Fruit fly (Drosophila melanogaster): Measurements from ENCODE around the gene CG31909.
A peak's percentile ranks its signal among the peaks of the same experiment; 100 is the strongest.

DNA sequence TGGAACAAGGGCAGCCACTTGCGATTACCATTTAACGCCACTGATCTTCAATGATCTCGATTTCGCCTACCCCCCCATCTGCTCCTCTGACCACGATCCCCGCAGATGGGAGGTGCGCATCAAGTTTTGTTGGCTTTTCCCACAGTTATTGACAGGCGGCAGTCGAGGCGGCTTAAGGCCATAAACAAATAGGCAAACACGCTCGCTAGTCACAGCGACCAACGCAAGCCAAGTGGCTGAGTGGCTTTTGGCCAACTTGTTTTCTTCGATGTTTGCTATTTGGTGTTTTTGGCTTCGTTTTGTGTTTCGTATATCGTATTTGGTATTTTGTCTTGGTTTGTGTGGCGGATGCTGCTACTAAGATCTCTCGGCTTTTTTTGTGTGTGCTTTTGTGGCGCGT, 44.2 kb downstream of the CG31909 start:
- TF ChIP-seq CG12605 (GFP tag; IDR thresholded peaks at IDR 0.05) (no peak), CG10348 (GFP tag; IDR thresholded peaks at IDR 0.05) (0 out of 2 replicates have a peak, but pooled peaks have one; percentile 30), CG14655 (GFP tag; optimal IDR thresholded peaks at IDR 0.05) (no peak)
